Worm (Caenorhabditis elegans): ENCODE data around the gene C01G10.6.

C01G10.6 gene

DNA sequence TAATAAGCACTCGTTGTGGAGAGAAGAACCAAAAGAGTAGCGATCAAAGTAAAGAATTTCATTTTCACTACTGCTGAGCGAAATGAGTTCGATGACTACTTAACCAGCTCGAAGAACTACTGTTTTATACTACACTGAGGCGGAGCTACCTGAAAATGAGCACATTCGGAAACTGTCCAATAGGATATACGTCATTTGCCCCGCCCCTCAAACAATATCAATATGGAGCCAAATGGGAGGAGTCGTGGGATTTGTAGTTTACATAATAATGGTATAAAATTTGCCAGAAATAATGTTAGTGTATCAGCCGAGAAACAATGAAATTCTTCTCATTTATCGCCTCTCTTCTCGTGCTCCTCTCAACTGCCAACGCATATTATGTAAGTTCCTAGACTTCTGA is 2.0 kb downstream of the C01G10.6 start, which contains the start of the genes C01G10.5 and C01G10.4:
Gene C01G10.5, minus strand, starts transcription at position 101 of the 400 bp plus-strand sequence.
Gene C01G10.4, plus strand, starts transcription at position 303 of the 400 bp plus-strand sequence.
- TF ChIP-seq R02D3.7 (tag; optimal IDR thresholded peaks at IDR 0.05) (no peak), ceh-28 (tag; optimal IDR thresholded peaks at IDR 0.05) (no peak), aly-2 (tag; optimal IDR thresholded peaks at IDR 0.05) (no peak), ceh-82 (tag; optimal IDR thresholded peaks at IDR 0.05) (no peak), lin-39 (tag; optimal IDR thresholded peaks at IDR 0.05) (no peak), nhr-25 (tag; optimal IDR thresholded peaks at IDR 0.05) (no peak), egl-27 (tag; optimal IDR thresholded peaks at IDR 0.05) (no peak), fkh-10 (GFP tag; optimal IDR thresholded peaks at IDR 0.05) (no peak), lin-15B (tag; optimal IDR thresholded peaks at IDR 0.05) (no peak), nhr-11 (tag; optimal IDR thresholded peaks at IDR 0.05) (no peak), zag-1 (tag; optimal IDR thresholded peaks at IDR 0.05) (no peak), nfya-1 (tag; optimal IDR thresholded peaks at IDR 0.05; ENCODE audit: insufficient read depth) (no peak), sea-2 (GFP tag; optimal IDR thresholded peaks at IDR 0.05) (no peak), mml-1 (tag; optimal IDR thresholded peaks at IDR 0.05) (no peak), ZK546.5 (tag; optimal IDR thresholded peaks at IDR 0.05) (no peak)

DNA sequence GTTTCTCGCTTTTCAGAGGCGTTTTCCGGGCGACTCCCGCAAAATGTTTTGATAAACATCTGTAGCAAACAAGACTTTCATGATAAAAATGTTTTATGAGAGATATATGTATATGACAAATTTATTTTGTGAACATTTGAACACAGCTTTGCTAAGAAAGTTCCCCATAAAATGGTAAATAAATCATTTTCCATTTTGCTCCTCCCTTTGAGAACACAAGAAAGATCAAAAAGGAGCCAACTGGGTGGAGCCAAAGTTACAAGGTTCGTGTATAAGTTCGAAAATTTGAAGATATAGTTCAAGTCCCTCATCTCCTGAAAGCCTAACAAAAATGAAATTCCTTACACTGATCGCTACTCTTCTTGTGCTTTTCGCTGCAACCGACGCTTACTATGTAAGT is 3.0 kb downstream of the C01G10.6 start, which contains the start of gene C01G10.17:
Gene C01G10.17, plus strand, starts transcription at position 301 of the 400 bp plus-strand sequence.
- no peak for TF ChIP-seq nhr-76 (tag; optimal IDR thresholded peaks at IDR 0.05)
- TF ChIP-seq R02D3.7 (tag; optimal IDR thresholded peaks at IDR 0.05) = no peak
- TF ChIP-seq lin-39 (tag; optimal IDR thresholded peaks at IDR 0.05) = no peak
- no peak for TF ChIP-seq lin-15B (tag; optimal IDR thresholded peaks at IDR 0.05)
- no peak for TF ChIP-seq ztf-4 (tag; optimal IDR thresholded peaks at IDR 0.05)
- TF ChIP-seq fos-1 (tag; optimal IDR thresholded peaks at IDR 0.05) = no peak
- no peak for TF ChIP-seq ama-1 (optimal IDR thresholded peaks at IDR 0.05)
- TF ChIP-seq nhr-12 (tag; optimal IDR thresholded peaks at IDR 0.05) = no peak
- TF ChIP-seq ceh-82 (tag; optimal IDR thresholded peaks at IDR 0.05) = no peak
- TF ChIP-seq snpc-4 (tag; optimal IDR thresholded peaks at IDR 0.05) = no peak
- TF ChIP-seq nfya-1 (tag; optimal IDR thresholded peaks at IDR 0.05; ENCODE audit: insufficient read depth) = no peak
- no peak for TF ChIP-seq lsy-12 (tag; optimal IDR thresholded peaks at IDR 0.05)
- no peak for TF ChIP-seq ceh-28 (tag; optimal IDR thresholded peaks at IDR 0.05)
- no peak for TF ChIP-seq ceh-16 (tag; optimal IDR thresholded peaks at IDR 0.05)
- no peak for TF ChIP-seq mdl-1 (tag; optimal IDR thresholded peaks at IDR 0.05)
- TF ChIP-seq eor-1 (tag; optimal IDR thresholded peaks at IDR 0.05) = no peak
- TF ChIP-seq egl-5 (tag; optimal IDR thresholded peaks at IDR 0.05) = no peak

DNA sequence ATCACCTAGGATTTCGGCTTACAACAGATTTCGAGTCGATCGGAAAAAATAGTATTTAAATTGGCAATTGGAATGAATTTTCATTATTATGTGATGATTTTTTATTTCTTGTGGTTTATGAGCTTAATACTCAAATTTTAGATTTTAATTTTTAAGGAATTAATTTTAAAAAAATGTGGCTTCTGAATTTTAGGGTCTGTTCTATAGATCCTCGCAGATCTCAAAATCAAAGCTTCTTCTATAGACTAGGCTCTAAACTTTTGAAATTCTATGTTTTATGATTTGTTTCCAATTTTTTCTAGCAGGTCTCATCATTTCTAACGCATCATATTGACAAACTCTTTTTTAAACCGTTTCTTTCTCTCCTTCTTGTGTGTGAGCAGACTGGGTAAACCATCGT is 5.2 kb downstream of the C01G10.6 start, which contains the start of gene txt-12:
Gene txt-12, plus strand, starts transcription at position 301 of the 400 bp plus-strand sequence.
- TF ChIP-seq pha-4 (tag; optimal IDR thresholded peaks at IDR 0.05) (peak; percentile 77), tbx-2 (tag; optimal IDR thresholded peaks at IDR 0.05) (no peak)

DNA sequence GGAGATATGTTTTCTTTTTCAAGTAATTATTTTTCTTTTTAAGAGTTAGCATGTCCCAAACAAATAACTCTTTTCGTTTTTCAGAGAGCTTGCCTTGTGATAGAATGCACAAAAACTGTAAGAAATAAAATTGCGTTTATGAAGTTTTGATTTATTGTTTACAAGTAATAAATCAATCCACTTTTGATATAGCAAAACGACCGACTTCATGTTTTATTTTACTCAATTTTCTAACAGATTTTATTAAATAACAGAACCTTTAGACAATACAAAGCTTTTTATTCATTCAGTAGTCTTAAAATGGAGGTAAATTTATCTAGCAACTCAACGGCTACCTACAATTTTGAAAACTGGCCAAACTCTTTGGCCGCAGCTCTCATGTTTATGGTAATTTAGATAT is 7.3 kb downstream of the C01G10.6 start, which contains the start of gene srx-78:
Gene srx-78, plus strand, starts transcription at position 301 of the 400 bp plus-strand sequence.
- TF ChIP-seq ceh-9 (tag; optimal IDR thresholded peaks at IDR 0.05) (no peak), mml-1 (tag; optimal IDR thresholded peaks at IDR 0.05) (no peak), ceh-28 (tag; optimal IDR thresholded peaks at IDR 0.05) (no peak), eor-1 (tag; optimal IDR thresholded peaks at IDR 0.05) (no peak), hmg-11 (tag; optimal IDR thresholded peaks at IDR 0.05) (no peak), lin-15B (tag; optimal IDR thresholded peaks at IDR 0.05) (no peak), pha-4 (tag; optimal IDR thresholded peaks at IDR 0.05) (no peak), elt-1 (tag; optimal IDR thresholded peaks at IDR 0.05) (no peak), R02D3.7 (tag; optimal IDR thresholded peaks at IDR 0.05) (no peak), nhr-67 (tag; optimal IDR thresholded peaks at IDR 0.05) (no peak), ceh-16 (tag; optimal IDR thresholded peaks at IDR 0.05) (no peak), ceh-82 (tag; optimal IDR thresholded peaks at IDR 0.05) (no peak), fos-1 (tag; optimal IDR thresholded peaks at IDR 0.05) (no peak), jun-1 (tag; optimal IDR thresholded peaks at IDR 0.05) (no peak), egl-27 (tag; optimal IDR thresholded peaks at IDR 0.05) (no peak), mdl-1 (tag; optimal IDR thresholded peaks at IDR 0.05) (no peak), sea-2 (GFP tag; optimal IDR thresholded peaks at IDR 0.05) (no peak), fkh-10 (GFP tag; optimal IDR thresholded peaks at IDR 0.05) (no peak)

DNA sequence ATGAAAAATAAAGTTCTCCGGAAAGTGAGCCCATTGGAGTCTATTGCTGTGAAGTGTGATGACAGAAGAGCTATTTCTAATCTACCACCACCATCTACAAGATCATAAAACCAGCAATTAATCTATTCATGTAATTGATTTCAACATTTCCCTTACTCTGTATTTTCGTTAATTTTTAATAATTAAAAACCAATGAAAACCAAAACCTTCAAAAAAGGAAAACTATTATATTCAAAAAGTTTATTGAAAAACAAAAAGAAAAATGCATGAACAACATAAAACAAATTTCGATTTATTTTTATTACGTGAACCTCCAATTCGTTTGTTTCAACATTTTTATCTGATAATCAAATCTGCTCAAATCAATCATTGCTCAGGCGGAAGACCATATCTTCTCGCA is 12.0 kb downstream of the C01G10.6 start, which contains the start of gene C01G10.1:
Gene C01G10.1, plus strand, starts transcription at position 301 of the 400 bp plus-strand sequence.
- TF ChIP-seq tbx-2 (tag; optimal IDR thresholded peaks at IDR 0.05) (no peak), nfya-1 (tag; optimal IDR thresholded peaks at IDR 0.05; ENCODE audit: insufficient read depth) (no peak), lin-39 (tag; optimal IDR thresholded peaks at IDR 0.05) (no peak), sea-2 (GFP tag; optimal IDR thresholded peaks at IDR 0.05) (no peak), lsy-12 (tag; optimal IDR thresholded peaks at IDR 0.05) (no peak), elt-2 (tag; optimal IDR thresholded peaks at IDR 0.05) (no peak), elt-3 (tag; optimal IDR thresholded peaks at IDR 0.05) (no peak), elt-1 (tag; optimal IDR thresholded peaks at IDR 0.05) (no peak), R02D3.7 (tag; optimal IDR thresholded peaks at IDR 0.05) (no peak), nhr-76 (tag; optimal IDR thresholded peaks at IDR 0.05) (no peak), egl-5 (tag; optimal IDR thresholded peaks at IDR 0.05) (no peak), nhr-43 (tag; optimal IDR thresholded peaks at IDR 0.05; ENCODE audit: poor library complexity, severe bottlenecking) (no peak), fkh-2 (tag; optimal IDR thresholded peaks at IDR 0.05) (no peak)
